Fruit fly (Drosophila melanogaster): ENCODE results near the gene CG9123.

DNA sequence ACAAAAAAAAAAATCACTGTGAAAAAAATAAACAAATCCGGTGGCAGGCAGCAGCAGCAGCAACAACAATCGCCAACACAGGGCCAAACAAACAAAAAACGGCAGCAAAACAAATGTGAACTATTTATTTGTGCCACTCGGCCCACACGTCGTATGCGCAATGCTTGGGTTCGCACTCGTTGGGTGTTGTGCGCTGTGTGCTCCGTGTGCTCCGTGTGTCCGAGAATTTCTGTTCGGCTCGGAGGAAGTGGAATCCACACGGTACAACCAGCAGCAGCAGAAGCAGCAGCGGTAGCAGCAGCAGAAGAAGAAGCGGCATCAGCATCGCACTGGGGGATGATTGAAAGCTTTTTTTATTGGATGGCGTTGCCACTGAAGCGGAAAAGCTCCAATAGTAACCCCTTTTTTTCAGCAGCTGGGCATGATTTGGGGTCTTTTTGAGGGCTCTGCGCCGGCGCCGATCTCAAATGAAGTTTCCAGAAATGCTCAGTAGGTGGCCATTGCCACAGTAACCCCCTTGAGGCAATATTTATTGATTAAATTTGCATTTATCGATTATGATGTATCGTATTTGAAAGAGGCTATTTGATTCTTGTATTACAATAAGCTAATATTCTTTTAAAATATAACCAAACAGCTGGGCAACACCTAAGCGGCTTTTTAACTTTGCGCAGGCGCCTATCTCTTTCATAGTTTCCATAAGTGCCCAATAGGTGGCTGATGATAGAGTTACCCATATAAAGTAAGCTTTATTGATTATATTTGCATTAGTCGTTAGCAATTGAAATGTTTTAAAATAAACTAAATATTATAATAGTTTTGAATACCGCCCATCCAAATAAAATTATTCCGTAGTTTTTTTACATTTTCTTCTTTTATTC is 43.5 kb upstream of the CG9123 start, which contains the start of gene CG9164:
- TF ChIP-seq Eip75B (GFP tag; optimal IDR thresholded peaks at IDR 0.05) = no peak
- TF ChIP-seq Sox14 (GFP tag; optimal IDR thresholded peaks at IDR 0.05) = no peak
- no peak for TF ChIP-seq Blimp-1 (GFP tag; optimal IDR thresholded peaks at IDR 0.05)
- TF ChIP-seq esn (GFP tag; optimal IDR thresholded peaks at IDR 0.05) = no peak

Measured in whole organism, prepupa.